Fruit fly (Drosophila melanogaster) whole organism, embryonic: ENCODE measurements around the gene CG13248.

Source experiments
- Atf-2 ChIP-seq: fragments of 200-800 bp; sonication (Bioruptor generic); optimal IDR thresholded peaks from 2 replicates; lab custom pipeline; 2016; ENCODE audit warnings: missing biosample characterization, missing genetic modification characterization
- BEAF-32 ChIP-seq: fragments of 200-800 bp; sonication (Bioruptor generic); optimal IDR thresholded peaks from 3 replicates; lab custom pipeline; 2017; ENCODE audit warnings: missing biosample characterization, missing genetic modification characterization, mild to moderate bottlenecking, moderate library complexity, missing genetic modification reagents
- C15 ChIP-seq: fragments of 200-800 bp; sonication (Bioruptor generic); IDR thresholded peaks from 3 replicates; pipeline ENCODE4 v1.3.6; 2022; ENCODE audit warnings: missing biosample characterization, missing genetic modification characterization
- CG13296 ChIP-seq: fragments of 200-800 bp; sonication (Bioruptor generic); optimal IDR thresholded peaks from 3 replicates; lab custom pipeline; 2018; ENCODE audit warnings: missing biosample characterization, mild to moderate bottlenecking, missing genetic modification characterization
- CG14667 ChIP-seq: fragments of 200-800 bp; sonication (Bioruptor generic); IDR thresholded peaks from 2 replicates; pipeline ENCODE4 v1.3.6; 2022; ENCODE audit warnings: missing biosample characterization, missing genetic modification characterization
- CG14710 ChIP-seq: fragments of 200-800 bp; sonication (Bioruptor generic); optimal IDR thresholded peaks from 3 replicates; lab custom pipeline; 2019; ENCODE audit warnings: missing biosample characterization, mild to moderate bottlenecking, missing genetic modification characterization, moderate library complexity
- CG15696 ChIP-seq: fragments of 200-800 bp; sonication (Bioruptor generic); optimal IDR thresholded peaks from 2 replicates; lab custom pipeline; 2019; ENCODE audit warnings: missing biosample characterization, mild to moderate bottlenecking, missing genetic modification characterization, moderate library complexity
- CG16779 ChIP-seq: fragments of 200-800 bp; sonication (Bioruptor generic); IDR thresholded peaks from 2 replicates; pipeline ENCODE4 v1.3.6; 2022; ENCODE audit warnings: missing biosample characterization, missing genetic modification characterization
- CG16815 ChIP-seq: fragments of 200-800 bp; sonication (Bioruptor generic); optimal IDR thresholded peaks from 3 replicates; lab custom pipeline; 2017; ENCODE audit warnings: missing biosample characterization, mild to moderate bottlenecking, missing genetic modification characterization
- CG2678 ChIP-seq: fragments of 200-800 bp; sonication (Bioruptor generic); optimal IDR thresholded peaks from 3 replicates; lab custom pipeline; 2019; ENCODE audit warnings: missing biosample characterization, mild to moderate bottlenecking, missing genetic modification characterization, moderate library complexity
- CG2712 ChIP-seq: fragments of 200-800 bp; optimal IDR thresholded peaks from 3 replicates; lab custom pipeline; 2019; ENCODE audit warnings: missing biosample characterization, mild to moderate bottlenecking, missing genetic modification characterization, moderate library complexity
- CG2889 ChIP-seq: fragments of 200-800 bp; sonication (Bioruptor generic); IDR thresholded peaks from 3 replicates; pipeline ENCODE4 v1.3.6; 2022; ENCODE audit warnings: missing biosample characterization, missing genetic modification characterization
- CG3065 ChIP-seq: fragments of 200-800 bp; sonication (Bioruptor generic); optimal IDR thresholded peaks from 2 replicates; lab custom pipeline; 2016; ENCODE audit warnings: missing biosample characterization, missing genetic modification characterization
- CG3281 ChIP-seq: fragments of 200-800 bp; sonication (Bioruptor generic); optimal IDR thresholded peaks from 3 replicates; lab custom pipeline; 2017; ENCODE audit warnings: missing biosample characterization, mild to moderate bottlenecking, missing genetic modification characterization
- CG33213 ChIP-seq: fragments of 200-800 bp; sonication (Bioruptor generic); optimal IDR thresholded peaks from 3 replicates; lab custom pipeline; 2016; ENCODE audit warnings: missing biosample characterization, missing genetic modification characterization
- CG34422 ChIP-seq: fragments of 200-800 bp; sonication (Bioruptor generic); IDR thresholded peaks from 3 replicates; pipeline ENCODE4 v1.3.6; 2022; ENCODE audit warnings: missing biosample characterization, missing genetic modification characterization
- CG4707 ChIP-seq: fragments of 200-800 bp; sonication (Bioruptor generic); optimal IDR thresholded peaks from 2 replicates; lab custom pipeline; 2018; ENCODE audit warnings: missing biosample characterization, mild to moderate bottlenecking, missing genetic modification characterization, moderate library complexity
- CG6175 ChIP-seq: fragments of 200-800 bp; sonication (Bioruptor generic); IDR thresholded peaks from 3 replicates; pipeline ENCODE4 v1.3.6; 2022; ENCODE audit warnings: missing biosample characterization, missing genetic modification characterization
- CG9797 ChIP-seq: fragments of 200-800 bp; sonication (Bioruptor generic); optimal IDR thresholded peaks from 3 replicates; lab custom pipeline; 2018; ENCODE audit warnings: missing biosample characterization, mild to moderate bottlenecking, missing genetic modification characterization
- Dip2 ChIP-seq: fragments of 200-800 bp; sonication (Bioruptor generic); IDR thresholded peaks from 2 replicates; pipeline ENCODE4 v1.3.6; 2022; ENCODE audit warnings: missing biosample characterization, missing genetic modification characterization
- Dp ChIP-seq: fragments of 200-800 bp; sonication (Bioruptor generic); optimal IDR thresholded peaks from 2 replicates; lab custom pipeline; 2018; ENCODE audit warnings: missing biosample characterization, mild to moderate bottlenecking, missing genetic modification characterization, moderate library complexity
- Dref ChIP-seq: fragments of 200-800 bp; sonication (Bioruptor generic); IDR thresholded peaks from 2 replicates; pipeline ENCODE4 v1.3.6; 2022; ENCODE audit warnings: missing biosample characterization, missing genetic modification characterization
- Elba2 ChIP-seq: fragments of 200-800 bp; sonication (Bioruptor generic); optimal IDR thresholded peaks from 3 replicates; lab custom pipeline; 2016; ENCODE audit warnings: missing biosample characterization, missing genetic modification characterization
- Ets65A ChIP-seq: fragments of 200-800 bp; sonication (Bioruptor generic); peaks from one replicate; lab custom pipeline; 2016; ENCODE audit warnings: missing biosample characterization, missing genetic modification characterization
- Fer2 ChIP-seq: fragments of 200-800 bp; sonication (Bioruptor generic); optimal IDR thresholded peaks from 2 replicates; lab custom pipeline; 2018; ENCODE audit warnings: missing biosample characterization, mild to moderate bottlenecking, missing genetic modification characterization, moderate library complexity
- Gsc ChIP-seq: fragments of 200-800 bp; sonication (Bioruptor generic); IDR thresholded peaks from 2 replicates; pipeline ENCODE4 v1.3.6; 2022; ENCODE audit warnings: missing biosample characterization, missing genetic modification characterization
- H15 ChIP-seq: fragments of 200-800 bp; sonication (Bioruptor generic); IDR thresholded peaks from 3 replicates; pipeline ENCODE4 v1.3.6; 2022; ENCODE audit warnings: missing biosample characterization, missing genetic modification characterization
- Hr78 ChIP-seq, 2 experiments: fragments of 200-800 bp in 1 of 2; fragments of >200 bp in 1 of 2; sonication (Bioruptor generic) in 1 of 2; optimal IDR thresholded peaks; 2 replicates each; lab custom pipeline; 2017 to 2019; ENCODE audit warnings: missing biosample characterization in 2 of 2, missing genetic modification characterization in 2 of 2, mild to moderate bottlenecking in 1 of 2, moderate library complexity in 1 of 2
- Jarid2 ChIP-seq: fragments of 200-800 bp; sonication (Bioruptor generic); optimal IDR thresholded peaks from 3 replicates; lab custom pipeline; 2017; ENCODE audit warnings: mild to moderate bottlenecking, missing biosample characterization, missing genetic modification reagents, missing genetic modification characterization
- Med ChIP-seq: fragments of 200-800 bp; sonication (Bioruptor generic); peaks from one replicate; lab custom pipeline; 2016; ENCODE audit warnings: missing biosample characterization, missing genetic modification characterization, mild to moderate bottlenecking, inconsistent platforms, moderate library complexity
- NFAT ChIP-seq: fragments of 200-800 bp; sonication (Bioruptor generic); IDR thresholded peaks from 2 replicates; pipeline ENCODE4 v1.3.6; 2022; ENCODE audit warnings: missing biosample characterization, missing genetic modification characterization
- Rx ChIP-seq: fragments of 200-800 bp; sonication (Bioruptor generic); IDR thresholded peaks from 2 replicates; pipeline ENCODE4 v1.3.6; 2022; ENCODE audit warnings: missing biosample characterization, missing genetic modification characterization
- ab ChIP-seq: fragments of 200-800 bp; sonication (Bioruptor generic); optimal IDR thresholded peaks from 2 replicates; lab custom pipeline; 2016; ENCODE audit warnings: missing biosample characterization, missing genetic modification characterization
- al ChIP-seq: fragments of 200-800 bp; sonication (Bioruptor generic); IDR thresholded peaks from 2 replicates; pipeline ENCODE4 v1.3.6; 2022; ENCODE audit warnings: missing biosample characterization, missing genetic modification characterization
- bigmax ChIP-seq: fragments of 200-800 bp; sonication (Bioruptor generic); optimal IDR thresholded peaks from 2 replicates; lab custom pipeline; 2018; ENCODE audit warnings: missing biosample characterization, mild to moderate bottlenecking, missing genetic modification characterization
- btn ChIP-seq: fragments of 200-800 bp; sonication (Bioruptor generic); optimal IDR thresholded peaks from 2 replicates; lab custom pipeline; 2016; ENCODE audit warnings: missing biosample characterization, missing genetic modification characterization
- gfzf ChIP-seq: fragments of 200-800 bp; sonication (Bioruptor generic); optimal IDR thresholded peaks from 2 replicates; lab custom pipeline; 2016; ENCODE audit warnings: missing biosample characterization, mild to moderate bottlenecking, missing genetic modification characterization, moderate library complexity
- grn ChIP-seq: fragments of 200-800 bp; sonication (Bioruptor generic); optimal IDR thresholded peaks from 3 replicates; lab custom pipeline; 2017; ENCODE audit warnings: missing biosample characterization, missing genetic modification characterization
- hb ChIP-seq: fragments of 200-800 bp; sonication (Bioruptor generic); IDR thresholded peaks from 3 replicates; pipeline ENCODE4 v1.3.6; 2022; ENCODE audit warnings: missing biosample characterization, missing genetic modification characterization; ENCODE audit not compliant: partially characterized antibody
- her ChIP-seq: fragments of 200-800 bp; sonication (Bioruptor generic); optimal IDR thresholded peaks from 2 replicates; lab custom pipeline; 2016; ENCODE audit warnings: missing biosample characterization, missing genetic modification characterization
- jumu ChIP-seq: fragments of 200-800 bp; sonication (Bioruptor generic); optimal IDR thresholded peaks from 3 replicates; lab custom pipeline; 2016; ENCODE audit warnings: missing biosample characterization, missing genetic modification characterization
- lbe ChIP-seq: fragments of 200-800 bp; sonication (Bioruptor generic); optimal IDR thresholded peaks from 2 replicates; lab custom pipeline; 2016; ENCODE audit warnings: missing biosample characterization, mild to moderate bottlenecking, missing genetic modification characterization
- mam ChIP-seq: fragments of 200-800 bp; sonication (Bioruptor generic); optimal IDR thresholded peaks from 3 replicates; lab custom pipeline; 2016; ENCODE audit warnings: missing biosample characterization, missing genetic modification characterization
- nerfin-2 ChIP-seq: fragments of 200-800 bp; sonication (Bioruptor generic); IDR thresholded peaks from 2 replicates; pipeline ENCODE4 v1.3.6; 2022; ENCODE audit warnings: missing biosample characterization, missing genetic modification characterization; ENCODE audit not compliant: partially characterized antibody
- nmo ChIP-seq: fragments of 200-800 bp; sonication (Bioruptor generic); optimal IDR thresholded peaks from 2 replicates; lab custom pipeline; 2018; ENCODE audit warnings: missing biosample characterization, mild to moderate bottlenecking, missing genetic modification characterization, moderate library complexity
- pnt ChIP-seq: fragments of 200-800 bp; sonication (Bioruptor generic); optimal IDR thresholded peaks from 3 replicates; lab custom pipeline; 2016; ENCODE audit warnings: missing biosample characterization, missing genetic modification characterization
- rib ChIP-seq: fragments of 200-800 bp; sonication (Bioruptor generic); IDR thresholded peaks from 2 replicates; pipeline ENCODE4 v1.3.6; 2022; ENCODE audit warnings: missing biosample characterization, missing genetic modification characterization
- sens ChIP-seq: fragments of 200-800 bp; sonication (Bioruptor generic); peaks from one replicate; lab custom pipeline; 2016; ENCODE audit warnings: missing biosample characterization, missing genetic modification characterization
- seq ChIP-seq: fragments of 200-800 bp; sonication (Bioruptor generic); IDR thresholded peaks from 2 replicates; pipeline ENCODE4 v1.3.6; 2022; ENCODE audit warnings: missing biosample characterization, missing genetic modification characterization
- slbo ChIP-seq: fragments of 200-800 bp; sonication (Bioruptor generic); IDR thresholded peaks from 2 replicates; pipeline ENCODE4 v1.3.6; 2022; ENCODE audit warnings: missing biosample characterization, missing genetic modification characterization
- stc ChIP-seq: fragments of 200-800 bp; sonication (Bioruptor generic); IDR thresholded peaks from 2 replicates; pipeline ENCODE4 v1.3.6; 2022; ENCODE audit warnings: missing biosample characterization, missing genetic modification characterization
- stwl ChIP-seq: fragments of 200-800 bp; sonication (Bioruptor generic); optimal IDR thresholded peaks from 3 replicates; lab custom pipeline; 2018; ENCODE audit warnings: missing biosample characterization, mild to moderate bottlenecking, missing genetic modification characterization, moderate library complexity
- toy ChIP-seq: fragments of 200-800 bp; sonication (Bioruptor generic); IDR thresholded peaks from 2 replicates; pipeline ENCODE4 v1.3.6; 2022; ENCODE audit warnings: missing biosample characterization, missing genetic modification characterization

CG13248 gene

DNA sequence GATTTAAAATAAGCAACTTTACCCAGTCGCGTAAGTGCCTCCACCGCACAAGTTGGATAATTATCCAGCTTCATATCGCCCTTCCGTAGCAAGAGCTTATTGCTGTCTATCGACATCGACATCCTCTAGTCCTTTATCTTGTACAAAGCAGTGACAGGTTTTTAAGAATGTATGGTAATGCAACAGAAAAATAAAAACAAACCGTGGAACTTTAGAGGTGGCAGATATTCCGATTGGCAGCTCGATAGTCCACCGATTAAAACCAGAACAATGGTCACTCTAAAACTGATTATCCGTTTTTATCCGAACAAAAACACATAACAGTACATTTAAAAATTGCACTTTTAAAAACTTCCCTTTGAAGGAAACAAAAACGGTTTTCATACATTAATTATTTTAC lies 17.1 kb upstream of the CG13248 start, which contains the start of gene CG5274 (continued):
- TF ChIP-seq rib (GFP tag; lab: Robert Waterston, UW), result no peak
- TF ChIP-seq her (GFP tag; lab: Kevin White, UChicago), result no peak
- TF ChIP-seq CG3065 (GFP tag; lab: Kevin White, UChicago), result no peak
- TF ChIP-seq stwl (tag; lab: Kevin White, UChicago), result no peak
- TF ChIP-seq CG6175 (GFP tag; lab: Robert Waterston, UW), result no peak
- no peak for TF ChIP-seq pnt (GFP tag; lab: Kevin White, UChicago)
- TF ChIP-seq CG14710 (tag; lab: Kevin White, UChicago), result no peak
- no peak for TF ChIP-seq CG34422 (GFP tag; lab: Robert Waterston, UW)
- TF ChIP-seq Dref (GFP tag; lab: Robert Waterston, UW), result peak; percentile 73
- TF ChIP-seq lbe, result no peak
- TF ChIP-seq Hr78 (GFP tag; optimal IDR thresholded peaks at IDR 0.05; lab: Kevin White, UChicago), result no peak
- peak; percentile 47 for TF ChIP-seq CG9797 (GFP tag; lab: Kevin White, UChicago)
- no peak for TF ChIP-seq H15 (GFP tag; lab: Robert Waterston, UW)
- no peak for TF ChIP-seq toy (GFP tag; lab: Robert Waterston, UW)
- no peak for TF ChIP-seq btn (GFP tag; lab: Kevin White, UChicago)
- TF ChIP-seq seq (GFP tag; lab: Robert Waterston, UW), result no peak
- no peak for TF ChIP-seq bigmax (GFP tag; lab: Kevin White, UChicago)
- TF ChIP-seq Rx, result no peak
- no peak for TF ChIP-seq Elba2
- no peak for TF ChIP-seq Gsc (GFP tag; lab: Robert Waterston, UW)
- no peak for TF ChIP-seq Ets65A (GFP tag; lab: Kevin White, UChicago)
- no peak for TF ChIP-seq CG33213 (GFP tag; lab: Kevin White, UChicago)
- no peak for TF ChIP-seq sens
- no peak for TF ChIP-seq jumu
- no peak for TF ChIP-seq hb (GFP tag; lab: Robert Waterston, UW)
- no peak for TF ChIP-seq Dip2
- TF ChIP-seq NFAT, result no peak
- no peak for TF ChIP-seq CG16815 (GFP tag; lab: Kevin White, UChicago)
- no peak for TF ChIP-seq slbo (GFP tag; lab: Robert Waterston, UW)
- no peak for TF ChIP-seq CG14667 (GFP tag; lab: Robert Waterston, UW)
- TF ChIP-seq ab (GFP tag; lab: Kevin White, UChicago), result no peak
- no peak for TF ChIP-seq Atf-2 (GFP tag; lab: Kevin White, UChicago)
- no peak for TF ChIP-seq CG2889
- TF ChIP-seq Med (GFP tag; lab: Kevin White, UChicago), result peak; percentile 13
- no peak for TF ChIP-seq CG15696
- TF ChIP-seq stc, result no peak
- no peak for TF ChIP-seq nmo (GFP tag; lab: Kevin White, UChicago)
- peak; percentile 53 for TF ChIP-seq Dp (GFP tag; lab: Kevin White, UChicago)
- peak; percentile 49 for TF ChIP-seq BEAF-32
- TF ChIP-seq grn (GFP tag; lab: Kevin White, UChicago), result no peak
- TF ChIP-seq CG2712 (tag; lab: Kevin White, UChicago), result no peak
- TF ChIP-seq nerfin-2, result no peak
- TF ChIP-seq CG4707 (GFP tag; lab: Kevin White, UChicago), result no peak
- no peak for TF ChIP-seq mam
- no peak for TF ChIP-seq C15 (GFP tag; lab: Robert Waterston, UW)
- no peak for TF ChIP-seq al (GFP tag; lab: Robert Waterston, UW)
- no peak for TF ChIP-seq Fer2 (tag; lab: Kevin White, UChicago)
- peak; percentile 52 for TF ChIP-seq gfzf
- TF ChIP-seq CG13296 (GFP tag; lab: Kevin White, UChicago), result no peak
- TF ChIP-seq CG2678 (tag; lab: Kevin White, UChicago), result no peak
- no peak for TF ChIP-seq CG3281 (GFP tag; lab: Kevin White, UChicago)
- no peak for TF ChIP-seq Jarid2 (GFP tag; lab: Kevin White, UChicago)
- TF ChIP-seq CG16779 (GFP tag; lab: Robert Waterston, UW), result no peak
